Fruit fly (Drosophila melanogaster): ENCODE results near the gene CG31954.
A peak's percentile ranks its signal among the peaks of the same experiment; 100 is the strongest.

Gene CG31954

DNA sequence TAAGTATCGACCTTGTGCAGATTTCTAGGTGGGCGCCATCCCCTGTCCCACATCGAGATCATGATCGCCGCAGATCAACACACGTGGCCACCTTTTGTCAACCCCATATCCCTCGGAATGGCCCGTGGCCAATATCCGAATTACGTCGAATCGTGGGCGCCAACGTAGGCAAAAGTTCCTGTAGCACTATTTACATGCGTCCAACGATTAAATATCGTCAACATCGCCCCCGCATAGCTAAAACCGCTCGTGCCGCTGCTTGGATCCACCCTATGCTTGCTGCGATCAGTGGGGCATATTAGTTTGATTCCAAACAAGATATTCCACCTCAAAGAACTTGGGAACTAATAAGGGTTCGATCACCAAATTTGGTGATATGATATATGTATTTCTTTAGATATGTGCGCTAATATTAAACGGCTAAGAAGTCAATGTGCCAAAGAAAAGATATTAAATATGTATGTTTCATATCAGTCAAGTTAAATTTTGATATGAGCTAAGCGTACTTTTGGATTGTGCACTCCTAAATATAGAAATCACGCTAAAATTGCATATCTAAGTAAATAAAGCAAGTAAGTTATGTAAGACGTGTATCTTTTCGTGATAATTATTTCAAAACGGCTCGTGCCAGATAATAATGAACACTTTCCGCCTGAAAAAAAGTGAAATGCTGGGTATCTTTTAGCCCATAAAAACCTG lies 32.7 kb downstream of the CG31954 start (continued):
- TF ChIP-seq CG9817 (tag; optimal IDR thresholded peaks at IDR 0.05) (peak; percentile 39), CG33557 (GFP tag; optimal IDR thresholded peaks at IDR 0.05) (no peak), Ets97D (GFP tag; optimal IDR thresholded peaks at IDR 0.05) (no peak), Xbp1 (GFP tag; optimal IDR thresholded peaks at IDR 0.05) (peak; percentile 32), CG12219 (GFP tag; optimal IDR thresholded peaks at IDR 0.05) (no peak), ems (GFP tag; optimal IDR thresholded peaks at IDR 0.05) (peak; percentile 22), bsh (GFP tag; optimal IDR thresholded peaks at IDR 0.05) (peak; percentile 13 to 28), cwo (GFP tag; optimal IDR thresholded peaks at IDR 0.05) (peak; percentile 76), CG8089 (GFP tag; optimal IDR thresholded peaks at IDR 0.05) (no peak), cato (GFP tag; optimal IDR thresholded peaks at IDR 0.05; ENCODE audit: borderline replicate concordance) (no peak), ind (GFP tag; optimal IDR thresholded peaks at IDR 0.05) (peak; percentile 15), ci (GFP tag; IDR thresholded peaks at IDR 0.05) (no peak), Adf1 (GFP tag; IDR thresholded peaks at IDR 0.05) (no peak), lola (GFP tag; optimal IDR thresholded peaks at IDR 0.05) (peak in 1 of 3 experiments; percentile 1), CG15514 (GFP tag; optimal IDR thresholded peaks at IDR 0.05) (no peak), CG7786 (GFP tag; optimal IDR thresholded peaks at IDR 0.05) (peak; percentile 57), CG13624 (GFP tag; optimal IDR thresholded peaks at IDR 0.05) (peak; percentile 36), lilli (GFP tag; optimal IDR thresholded peaks at IDR 0.05) (peak; percentile 55), NfI (GFP tag; optimal IDR thresholded peaks at IDR 0.05) (peak; percentile 58), her (GFP tag; optimal IDR thresholded peaks at IDR 0.05) (peak; percentile 5), dysf (GFP tag; IDR thresholded peaks at IDR 0.05) (peak; percentile 55; the same call in 2 of the 3 replicates), MBD-R2 (GFP tag; IDR thresholded peaks at IDR 0.05) (no peak), sima (GFP tag; optimal IDR thresholded peaks at IDR 0.05) (no peak), CG2116 (GFP tag; optimal IDR thresholded peaks at IDR 0.05) (no peak), CG7839 (tag; optimal IDR thresholded peaks at IDR 0.05) (peak; percentile 52), CG16813 (GFP tag; IDR thresholded peaks at IDR 0.05; ENCODE audit: partially characterized antibody) (no peak), Scr (GFP tag; IDR thresholded peaks at IDR 0.05; ENCODE audit: partially characterized antibody) (0 out of 2 replicates have a peak, but pooled peaks have one; percentile 19), lab (GFP tag; optimal IDR thresholded peaks at IDR 0.05) (no peak), pfk (GFP tag; optimal IDR thresholded peaks at IDR 0.05) (no peak), Ada2b (GFP tag; IDR thresholded peaks at IDR 0.05) (peak; percentile 23; the same call in 1 of the 2 replicates), fd102C (GFP tag; optimal IDR thresholded peaks at IDR 0.05) (no peak), Lim3 (GFP tag; IDR thresholded peaks at IDR 0.05) (no peak), odd (GFP tag; optimal IDR thresholded peaks at IDR 0.05) (no peak), ara (GFP tag; IDR thresholded peaks at IDR 0.05) (no peak), da (GFP tag; optimal IDR thresholded peaks at IDR 0.05) (no peak), CG12769 (tag; optimal IDR thresholded peaks at IDR 0.05) (peak; percentile 85), sug (tag; optimal IDR thresholded peaks at IDR 0.05) (peak; percentile 38), ranshi (GFP tag; IDR thresholded peaks at IDR 0.05) (peak; percentile 49), ssp (GFP tag; IDR thresholded peaks at IDR 0.05) (no peak), CG3065 (GFP tag; optimal IDR thresholded peaks at IDR 0.05) (no peak), kah (GFP tag; optimal IDR thresholded peaks at IDR 0.05) (no peak), CG31441 (GFP tag; IDR thresholded peaks at IDR 0.05) (no peak), CG11696 (GFP tag; IDR thresholded peaks at IDR 0.05) (no peak), schlank (tag; optimal IDR thresholded peaks at IDR 0.05) (peak; percentile 43), CG18619 (GFP tag; optimal IDR thresholded peaks at IDR 0.05) (peak; percentile 68), Nf-YB (GFP tag; optimal IDR thresholded peaks at IDR 0.05) (no peak), CG3163 (GFP tag; optimal IDR thresholded peaks at IDR 0.05) (peak; percentile 5), CG4282 (GFP tag; optimal IDR thresholded peaks at IDR 0.05) (no peak), Deaf1 (tag; optimal IDR thresholded peaks at IDR 0.05) (no peak)
